Worm (Caenorhabditis elegans) whole organism, mixed stage, embryonic: ENCODE data around the gene R03D7.15.

Experiments used
- M03D4.4 ChIP-seq: sonication (generic microtip); optimal IDR thresholded peaks from 2 replicates; lab custom pipeline; 2017; ENCODE audit warnings: mild to moderate bottlenecking, missing genetic modification characterization, missing compliant biosample characterization
- bed-3 ChIP-seq: fragments of 200-800 bp; sonication (Bioruptor generic); optimal IDR thresholded peaks from 3 replicates; lab custom pipeline; 2018; ENCODE audit warnings: mild to moderate bottlenecking, missing genetic modification characterization, moderate library complexity, missing compliant biosample characterization
- blmp-1 ChIP-seq: fragments of 150-350 bp; optimal IDR thresholded peaks from 2 replicates; lab custom pipeline; 2014; ENCODE audit warnings: missing biosample characterization, missing genetic modification characterization
- ceh-39 ChIP-seq: fragments of 150-350 bp; optimal IDR thresholded peaks from 2 replicates; lab custom pipeline; 2014; ENCODE audit warnings: missing biosample characterization, missing genetic modification characterization
- ceh-43 ChIP-seq: fragments of 200-800 bp; sonication (Bioruptor generic); optimal IDR thresholded peaks from 2 replicates; lab custom pipeline; 2018; ENCODE audit warnings: mild to moderate bottlenecking, missing genetic modification characterization, moderate library complexity, missing compliant biosample characterization
- ces-1 ChIP-seq: fragments of 150-350 bp; optimal IDR thresholded peaks from 2 replicates; lab custom pipeline; 2014; ENCODE audit warnings: missing biosample characterization, missing genetic modification reagents, missing genetic modification characterization
- cnd-1 ChIP-seq: fragments of 200-800 bp; sonication (Bioruptor generic); optimal IDR thresholded peaks from 2 replicates; lab custom pipeline; 2018; ENCODE audit warnings: mild to moderate bottlenecking, missing genetic modification characterization, missing compliant biosample characterization
- drap-1 ChIP-seq: fragments of 200-800 bp; sonication (Bioruptor generic); optimal IDR thresholded peaks from 3 replicates; lab custom pipeline; 2018; ENCODE audit warnings: mild to moderate bottlenecking, missing genetic modification characterization, missing compliant biosample characterization
- elt-1 ChIP-seq: sonication (generic microtip); optimal IDR thresholded peaks from 2 replicates; lab custom pipeline; 2017; ENCODE audit warnings: missing genetic modification characterization, mild to moderate bottlenecking, missing compliant biosample characterization, antibody characterized with exemption, moderate library complexity, borderline replicate concordance; ENCODE audit not compliant: insufficient read depth
- flh-1 ChIP-seq: fragments of 200-800 bp; sonication (Bioruptor generic); optimal IDR thresholded peaks from 2 replicates; lab custom pipeline; 2018; ENCODE audit warnings: mild to moderate bottlenecking, missing genetic modification characterization, moderate library complexity, missing compliant biosample characterization
- ham-2 ChIP-seq: fragments of 200-800 bp; sonication (Bioruptor generic); optimal IDR thresholded peaks from 2 replicates; lab custom pipeline; 2018; ENCODE audit warnings: mild to moderate bottlenecking, missing genetic modification characterization, missing compliant biosample characterization
- hlh-1 ChIP-seq: fragments of 150-350 bp; optimal IDR thresholded peaks from 2 replicates; lab custom pipeline; 2014; ENCODE audit warnings: missing biosample characterization, missing genetic modification reagents, missing genetic modification characterization
- lin-13 ChIP-seq: fragments of 150-350 bp; optimal IDR thresholded peaks from 2 replicates; lab custom pipeline; 2014; ENCODE audit warnings: missing biosample characterization, missing genetic modification characterization
- lin-32 ChIP-seq: fragments of 200-800 bp; sonication (Bioruptor generic); optimal IDR thresholded peaks from 2 replicates; lab custom pipeline; 2018; ENCODE audit warnings: mild to moderate bottlenecking, missing genetic modification characterization, missing compliant biosample characterization
- lsy-2 ChIP-seq: fragments of 150-350 bp; optimal IDR thresholded peaks from 2 replicates; lab custom pipeline; 2014; ENCODE audit warnings: missing biosample characterization, missing genetic modification characterization
- mab-5 ChIP-seq: fragments of 150-350 bp; optimal IDR thresholded peaks from 2 replicates; lab custom pipeline; 2014; ENCODE audit warnings: missing biosample characterization, missing genetic modification characterization
- mep-1 ChIP-seq: fragments of 150-350 bp; optimal IDR thresholded peaks from 2 replicates; lab custom pipeline; 2017; ENCODE audit warnings: missing biosample characterization, missing genetic modification reagents, missing genetic modification characterization, inconsistent platforms
- mls-2 ChIP-seq: sonication (generic microtip); optimal IDR thresholded peaks from 2 replicates; lab custom pipeline; 2016; ENCODE audit warnings: mild to moderate bottlenecking, missing genetic modification characterization, moderate library complexity, missing compliant biosample characterization
- nhr-12 ChIP-seq: fragments of 150-350 bp; optimal IDR thresholded peaks from 2 replicates; lab custom pipeline; 2014; ENCODE audit warnings: missing biosample characterization, missing genetic modification characterization
- nhr-2 ChIP-seq: fragments of 150-350 bp; optimal IDR thresholded peaks from 2 replicates; lab custom pipeline; 2014; ENCODE audit warnings: missing biosample characterization, missing genetic modification characterization
- nhr-237 ChIP-seq: fragments of 150-350 bp; optimal IDR thresholded peaks from 2 replicates; lab custom pipeline; 2014; ENCODE audit warnings: missing biosample characterization, missing genetic modification characterization
- nhr-28 ChIP-seq: fragments of 150-350 bp; optimal IDR thresholded peaks from 2 replicates; lab custom pipeline; 2014; ENCODE audit warnings: missing biosample characterization, missing genetic modification characterization
- nhr-76 ChIP-seq: sonication (generic microtip); optimal IDR thresholded peaks from 2 replicates; lab custom pipeline; 2017; ENCODE audit warnings: missing biosample characterization, missing genetic modification characterization
- pha-4 ChIP-seq: fragments of 150-350 bp; optimal IDR thresholded peaks from 2 replicates; lab custom pipeline; 2018; ENCODE audit warnings: missing biosample characterization, missing genetic modification reagents, missing genetic modification characterization
- sem-2 ChIP-seq: fragments of 200-800 bp; sonication (Bioruptor generic); optimal IDR thresholded peaks from 2 replicates; lab custom pipeline; 2018; ENCODE audit warnings: mild to moderate bottlenecking, missing genetic modification characterization, missing compliant biosample characterization
- snpc-4 ChIP-seq: fragments of 150-350 bp; optimal IDR thresholded peaks from 2 replicates; lab custom pipeline; 2014; ENCODE audit warnings: missing biosample characterization, missing genetic modification characterization
- sptf-1 ChIP-seq: sonication (generic microtip); optimal IDR thresholded peaks from 2 replicates; lab custom pipeline; 2017; ENCODE audit warnings: mild to moderate bottlenecking, missing genetic modification characterization, moderate library complexity, missing compliant biosample characterization
- unc-120 ChIP-seq: sonication (generic microtip); optimal IDR thresholded peaks from 2 replicates; lab custom pipeline; 2017; ENCODE audit warnings: missing genetic modification characterization, missing compliant biosample characterization; ENCODE audit not compliant: poor library complexity, severe bottlenecking
- unc-39 ChIP-seq: fragments of 150-350 bp; optimal IDR thresholded peaks from 2 replicates; lab custom pipeline; 2014; ENCODE audit warnings: missing biosample characterization, missing genetic modification characterization
- unc-62 ChIP-seq: fragments of 150-350 bp; optimal IDR thresholded peaks from 2 replicates; lab custom pipeline; 2014; ENCODE audit warnings: missing biosample characterization, missing genetic modification reagents, missing genetic modification characterization
- zip-8 ChIP-seq: fragments of 150-350 bp; optimal IDR thresholded peaks from 2 replicates; lab custom pipeline; 2014; ENCODE audit warnings: missing biosample characterization, missing genetic modification characterization
- ztf-11 ChIP-seq: fragments of 150-350 bp; optimal IDR thresholded peaks from 2 replicates; lab custom pipeline; 2014; ENCODE audit warnings: missing biosample characterization, missing genetic modification characterization

The R03D7.15 gene

ce11 chrII:10989180-10989579 is 47.2 kb downstream of the R03D7.15 start:
- peak; percentile 82 for TF ChIP-seq zip-8
- peak; percentile 1 for TF ChIP-seq ham-2
- peak; percentile 32 for TF ChIP-seq cnd-1 (tag; lab: Kevin White, UChicago)
- peak; percentile 39 for TF ChIP-seq mls-2 (tag; lab: Kevin White, UChicago)
- peak; percentile 6 for TF ChIP-seq sem-2 (GFP tag; lab: Kevin White, UChicago)
- no peak for TF ChIP-seq mab-5
- no peak for TF ChIP-seq pha-4 (tag; lab: Kevin White, UChicago)
- TF ChIP-seq ceh-39 (tag; lab: Kevin White, UChicago), result peak; percentile 13
- TF ChIP-seq ztf-11 (tag; lab: Kevin White, UChicago), result no peak
- TF ChIP-seq nhr-2, result peak; percentile 85

ce11 chrII:10990592-10990991 is 48.6 kb downstream of the R03D7.15 start:
- TF ChIP-seq M03D4.4 (no peak), nhr-2 (peak; percentile 73), lin-32 (GFP tag; lab: Kevin White, UChicago) (peak; percentile 32), sem-2 (GFP tag; lab: Kevin White, UChicago) (no peak), hlh-1 (tag; lab: Kevin White, UChicago) (no peak), ces-1 (peak; percentile 99), zip-8 (no peak), sptf-1 (peak; percentile 50), drap-1 (GFP tag; lab: Kevin White, UChicago) (no peak), ham-2 (no peak), nhr-12 (tag; lab: Kevin White, UChicago) (no peak), ceh-43 (GFP tag; lab: Kevin White, UChicago) (peak; percentile 63), snpc-4 (no peak), cnd-1 (tag; lab: Kevin White, UChicago) (peak; percentile 1), unc-120 (no peak), ceh-39 (tag; lab: Kevin White, UChicago) (no peak), mep-1 (tag; lab: Kevin White, UChicago) (peak; percentile 21), unc-39 (no peak), nhr-76 (tag; lab: Kevin White, UChicago) (no peak), mab-5 (no peak), lin-13 (no peak), blmp-1 (no peak), mls-2 (tag; lab: Kevin White, UChicago) (peak; percentile 67), elt-1 (no peak), nhr-28 (tag; lab: Kevin White, UChicago) (no peak), bed-3 (GFP tag; lab: Kevin White, UChicago) (no peak), ztf-11 (tag; lab: Kevin White, UChicago) (no peak), flh-1 (no peak), lsy-2 (tag; lab: Kevin White, UChicago) (no peak), nhr-237 (tag; lab: Kevin White, UChicago) (no peak), unc-62 (peak; percentile 46)
